Worm (Caenorhabditis elegans) whole organism, young adult: ENCODE results near the gene T28H10.1.
A peak's percentile ranks its signal among the peaks of the same experiment; 100 is the strongest.

Source experiments
- B0019.2 ChIP-seq: fragments of 200-800 bp; sonication (Bioruptor generic); conservative IDR thresholded peaks from 2 replicates; pipeline ENCODE4 v1.3.6; 2022; ENCODE audit warnings: missing genetic modification reagents, missing genetic modification characterization, missing compliant biosample characterization
- B0261.1 ChIP-seq: sonication (generic microtip); optimal IDR thresholded peaks from 2 replicates; lab custom pipeline; 2016; ENCODE audit warnings: mild to moderate bottlenecking, missing genetic modification characterization, moderate library complexity, missing compliant biosample characterization
- F39B2.1 ChIP-seq: fragments of 200-800 bp; sonication (Bioruptor generic); IDR thresholded peaks from 2 replicates; pipeline ENCODE4 v1.3.6; 2022; ENCODE audit warnings: missing genetic modification reagents, missing genetic modification characterization, missing compliant biosample characterization
- K11D2.4 ChIP-seq: fragments of 200-800 bp; sonication (Bioruptor generic); IDR thresholded peaks from 2 replicates; pipeline ENCODE4 v1.3.6; 2022; ENCODE audit warnings: missing genetic modification reagents, missing genetic modification characterization, missing compliant biosample characterization
- Y79H2A.3 ChIP-seq: fragments of 200-800 bp; sonication (Bioruptor generic); conservative IDR thresholded peaks from 2 replicates; pipeline ENCODE4 v1.3.6; 2022; ENCODE audit warnings: missing genetic modification reagents, missing genetic modification characterization, missing compliant biosample characterization
- ZK185.1 ChIP-seq: sonication (generic microtip); optimal IDR thresholded peaks from 2 replicates; lab custom pipeline; 2016; ENCODE audit warnings: mild to moderate bottlenecking, missing genetic modification characterization, missing compliant biosample characterization; ENCODE audit not compliant: poor library complexity, severe bottlenecking
- ama-1 ChIP-seq, 3 experiments: fragments of 150-350 bp in 1 of 3; sonication (generic microtip) in 2 of 3; optimal IDR thresholded peaks; 2 replicates each; lab custom pipeline; 2014 to 2018; ENCODE audit warnings: missing biosample characterization in 2 of 3, missing genetic modification characterization in 2 of 3, missing genetic modification reagents in 2 of 3
- aptf-2 ChIP-seq: fragments of 200-800 bp; sonication (Bioruptor generic); conservative IDR thresholded peaks from 2 replicates; pipeline ENCODE4 v1.3.6; 2022; ENCODE audit warnings: missing genetic modification reagents, missing genetic modification characterization, missing compliant biosample characterization
- athp-1 ChIP-seq: sonication (generic microtip); optimal IDR thresholded peaks from 2 replicates; lab custom pipeline; 2017; ENCODE audit warnings: mild to moderate bottlenecking, missing genetic modification characterization, missing compliant biosample characterization
- attf-5 ChIP-seq: fragments of 200-800 bp; sonication (Bioruptor generic); optimal IDR thresholded peaks from 2 replicates; lab custom pipeline; 2018; ENCODE audit warnings: mild to moderate bottlenecking, missing genetic modification characterization, missing compliant biosample characterization
- ccch-3 ChIP-seq: fragments of 200-800 bp; sonication (Bioruptor generic); optimal IDR thresholded peaks from 2 replicates; lab custom pipeline; 2018; ENCODE audit warnings: mild to moderate bottlenecking, missing genetic modification characterization, missing compliant biosample characterization
- ceh-91 ChIP-seq: fragments of 200-800 bp; sonication (Bioruptor generic); IDR thresholded peaks from 2 replicates; pipeline ENCODE4 v1.3.6; 2022; ENCODE audit warnings: missing genetic modification reagents, missing genetic modification characterization, missing compliant biosample characterization
- chd-7 ChIP-seq: sonication (generic microtip); optimal IDR thresholded peaks from 2 replicates; lab custom pipeline; 2016; ENCODE audit warnings: mild to moderate bottlenecking, missing genetic modification characterization, moderate library complexity, missing compliant biosample characterization
- egrh-3 ChIP-seq: fragments of 200-800 bp; sonication (Bioruptor generic); IDR thresholded peaks from 2 replicates; pipeline ENCODE4 v1.3.6; 2022; ENCODE audit warnings: missing genetic modification reagents, missing genetic modification characterization, missing compliant biosample characterization
- ekl-4 ChIP-seq: fragments of 200-800 bp; sonication (Bioruptor generic); IDR thresholded peaks from 2 replicates; pipeline ENCODE4 v1.3.6; 2022; ENCODE audit warnings: missing genetic modification reagents, missing genetic modification characterization, missing compliant biosample characterization
- hlh-26 ChIP-seq: fragments of 200-800 bp; sonication (Bioruptor generic); conservative IDR thresholded peaks from 2 replicates; pipeline ENCODE4 v1.3.6; 2022; ENCODE audit warnings: missing genetic modification reagents, missing genetic modification characterization, missing compliant biosample characterization
- let-526 ChIP-seq: fragments of 200-800 bp; sonication (Bioruptor generic); IDR thresholded peaks from 2 replicates; pipeline ENCODE4 v1.3.6; 2022; ENCODE audit warnings: missing genetic modification reagents, missing genetic modification characterization, missing compliant biosample characterization
- mcd-1 ChIP-seq: fragments of 200-800 bp; sonication (Bioruptor generic); IDR thresholded peaks from 2 replicates; pipeline ENCODE4 v1.3.6; 2022; ENCODE audit warnings: missing genetic modification reagents, missing genetic modification characterization, missing compliant biosample characterization
- mel-28 ChIP-seq: sonication (generic microtip); optimal IDR thresholded peaks from 2 replicates; lab custom pipeline; 2016; ENCODE audit warnings: borderline replicate concordance, mild to moderate bottlenecking, missing genetic modification characterization, missing compliant biosample characterization
- mes-4 ChIP-seq: sonication (generic microtip); optimal IDR thresholded peaks from 2 replicates; lab custom pipeline; 2016; ENCODE audit warnings: missing genotype, missing genetic modification characterization, missing compliant biosample characterization
- nfyb-1 ChIP-seq: fragments of 200-800 bp; sonication (Bioruptor generic); IDR thresholded peaks from 2 replicates; pipeline ENCODE4 v1.3.6; 2022; ENCODE audit warnings: missing genetic modification reagents, missing genetic modification characterization, missing compliant biosample characterization
- nhr-80 ChIP-seq: sonication (generic microtip); optimal IDR thresholded peaks from 2 replicates; lab custom pipeline; 2016; ENCODE audit warnings: missing genetic modification characterization, missing compliant biosample characterization
- rcor-1 ChIP-seq: fragments of 200-800 bp; sonication (Bioruptor generic); IDR thresholded peaks from 2 replicates; pipeline ENCODE4 v1.3.6; 2022; ENCODE audit warnings: missing genetic modification reagents, missing genetic modification characterization, missing compliant biosample characterization
- tbx-9 ChIP-seq: sonication (generic microtip); optimal IDR thresholded peaks from 2 replicates; lab custom pipeline; 2016; ENCODE audit warnings: borderline replicate concordance, missing genetic modification characterization, inconsistent platforms, missing compliant biosample characterization
- unc-62 ChIP-seq: fragments of 150-350 bp; optimal IDR thresholded peaks from 2 replicates; lab custom pipeline; 2014; ENCODE audit warnings: missing biosample characterization, missing genetic modification reagents, missing genetic modification characterization
- ztf-18 ChIP-seq: sonication (generic microtip); optimal IDR thresholded peaks from 2 replicates; lab custom pipeline; 2016; ENCODE audit warnings: missing genotype, mild to moderate bottlenecking, missing genetic modification characterization, missing compliant biosample characterization
- ztf-26 ChIP-seq: sonication (generic microtip); optimal IDR thresholded peaks from 2 replicates; lab custom pipeline; 2017; ENCODE audit warnings: missing genetic modification characterization, missing compliant biosample characterization

The T28H10.1 gene

DNA sequence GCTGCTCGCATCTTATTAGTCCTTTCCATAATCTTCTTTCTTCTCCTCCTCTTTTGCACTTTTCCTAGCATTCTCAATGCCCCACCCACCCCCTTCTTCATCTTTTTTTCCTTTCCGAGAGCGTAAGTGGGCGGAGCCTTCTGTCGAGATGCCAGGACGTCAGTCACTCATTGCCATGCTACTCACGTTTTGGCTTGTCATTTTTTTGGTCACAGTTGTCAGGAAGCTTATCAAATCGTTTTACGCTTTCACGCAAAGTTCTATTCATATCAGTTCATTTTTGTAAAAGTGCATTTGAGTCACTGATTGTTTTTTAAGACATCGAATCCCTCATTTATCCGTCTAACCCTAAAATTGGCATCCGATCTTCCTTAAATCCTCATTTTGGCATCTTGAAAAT is 36.4 kb downstream of the T28H10.1 start:
- TF ChIP-seq mes-4 (tag; lab: Kevin White, UChicago) (no peak), nhr-80 (tag; lab: Kevin White, UChicago) (peak; percentile 23), ZK185.1 (peak; percentile 13)

DNA sequence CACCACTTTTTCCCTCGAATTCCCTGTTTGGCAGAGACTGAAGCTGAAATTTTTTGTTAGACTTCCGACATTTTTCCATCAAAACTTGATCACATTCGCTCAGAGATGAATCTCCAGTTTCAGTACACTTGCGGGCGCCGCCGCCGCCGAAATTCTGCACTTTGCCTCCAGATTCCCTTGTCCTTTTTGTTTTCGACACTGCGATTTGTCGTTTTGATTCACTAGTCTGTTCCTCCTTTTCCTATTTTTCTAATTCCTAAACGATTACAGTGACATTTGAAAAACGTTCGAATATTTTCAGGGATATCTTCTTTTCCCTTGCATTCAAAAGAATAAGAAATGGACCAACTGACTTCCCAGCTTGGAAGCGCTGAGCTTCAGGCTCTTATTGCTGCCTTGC is 37.1 kb downstream of the T28H10.1 start, which contains the start of gene F45D3.2:
F45D3.2 (plus strand) TSS at position 301 of the 400 bp plus-strand sequence.
- TF ChIP-seq F39B2.1 (GFP tag; lab: Robert Waterston, UW) (no peak), unc-62 (GFP tag; lab: Kevin White, UChicago) (no peak), ekl-4 (GFP tag; lab: Robert Waterston, UW) (no peak), attf-5 (GFP tag; lab: Kevin White, UChicago) (no peak), ceh-91 (GFP tag; lab: Robert Waterston, UW) (no peak), athp-1 (tag; lab: Kevin White, UChicago) (no peak)

DNA sequence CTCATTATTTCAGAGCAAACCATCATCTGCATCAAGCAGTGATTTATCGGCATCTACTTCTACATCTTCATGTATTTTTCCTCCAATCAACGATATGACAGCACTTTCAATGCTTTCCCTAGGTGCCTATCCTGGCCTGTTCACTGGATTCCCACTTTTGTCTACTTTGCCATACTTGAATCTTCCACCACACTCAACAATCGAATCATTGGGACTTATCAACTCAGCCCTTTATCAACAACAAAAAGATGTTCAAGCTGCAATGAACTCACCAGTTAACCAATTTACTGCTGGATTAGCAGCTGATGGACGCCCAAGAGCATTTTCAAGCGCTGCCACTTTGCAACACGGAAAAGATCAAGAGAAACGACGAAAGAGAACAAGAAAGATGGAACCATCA is 37.6 kb downstream of the T28H10.1 start:
- TF ChIP-seq let-526 (no peak), tbx-9 (tag; lab: Kevin White, UChicago) (no peak), egrh-3 (GFP tag; lab: Robert Waterston, UW) (no peak), B0019.2 (GFP tag; lab: Robert Waterston, UW) (no peak), aptf-2 (GFP tag; lab: Robert Waterston, UW) (no peak), hlh-26 (GFP tag; lab: Robert Waterston, UW) (no peak), mel-28 (no peak)
- TF ChIP-seq, all 124 proteins: peak for 0

DNA sequence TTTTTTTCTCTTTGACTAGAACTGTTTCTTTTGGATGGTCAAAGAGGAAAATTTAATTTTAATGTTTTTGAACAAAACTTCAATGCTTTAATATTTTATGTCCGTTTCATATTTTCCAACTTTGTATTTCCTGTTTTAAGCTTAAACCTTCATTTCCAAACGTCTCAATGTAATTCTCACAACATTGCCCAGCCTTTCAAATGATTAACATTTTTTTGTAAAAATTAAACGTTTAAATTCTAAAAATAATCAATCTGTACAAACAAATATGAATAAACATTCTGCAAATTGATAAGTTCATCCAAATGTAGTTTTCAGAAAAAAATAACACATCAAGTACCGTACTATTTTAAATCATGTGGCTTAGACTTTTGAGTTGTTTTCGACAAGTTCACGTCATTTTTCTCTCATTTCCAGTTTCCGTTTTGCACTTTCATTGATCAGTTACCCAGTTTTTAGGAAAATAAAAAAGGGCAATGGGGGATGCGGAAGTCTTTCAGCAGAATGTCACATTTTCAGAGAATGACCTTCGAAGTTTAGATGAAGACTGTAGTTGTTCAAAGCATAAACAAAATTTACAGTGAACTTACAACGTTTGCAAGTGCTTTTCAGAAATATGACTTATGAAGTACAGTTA is 39.2 kb downstream of the T28H10.1 start:
- TF ChIP-seq K11D2.4 (GFP tag; lab: Robert Waterston, UW), result no peak
- TF ChIP-seq, all 124 proteins: peak for 0

DNA sequence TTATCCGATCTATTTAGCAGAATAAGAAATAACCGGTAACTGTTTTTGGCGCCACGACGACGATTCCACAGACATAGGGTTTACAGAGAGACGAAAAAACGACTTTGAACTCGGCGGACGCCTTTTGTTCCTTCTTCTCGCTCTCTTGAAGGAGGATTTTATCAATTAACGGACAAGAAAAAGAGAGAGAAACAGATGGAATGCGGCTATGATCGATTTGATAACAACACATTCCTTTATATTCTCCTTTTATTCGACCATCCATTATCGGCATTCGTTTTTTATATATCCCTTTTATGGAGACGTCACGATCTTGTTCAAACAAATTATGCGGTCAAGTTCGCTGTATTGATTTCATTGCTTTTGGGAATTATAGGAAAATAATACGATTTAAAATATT is 45.2 kb downstream of the T28H10.1 start:
- TF ChIP-seq B0261.1 (no peak), ccch-3 (GFP tag; lab: Kevin White, UChicago) (no peak), rcor-1 (GFP tag; lab: Robert Waterston, UW) (peak; percentile 10; the same call in 1 of the 2 replicates), ztf-26 (tag; lab: Kevin White, UChicago) (peak; percentile 18), ztf-18 (tag; lab: Kevin White, UChicago) (no peak), ama-1 (optimal IDR thresholded peaks at IDR 0.05; lab: Kevin White, UChicago) (peak; percentile 73), ama-1 (GFP tag; optimal IDR thresholded peaks at IDR 0.05; lab: Kevin White, UChicago) (no peak), nfyb-1 (GFP tag; lab: Robert Waterston, UW) (peak; percentile 59; the same call in 1 of the 2 replicates)

DNA sequence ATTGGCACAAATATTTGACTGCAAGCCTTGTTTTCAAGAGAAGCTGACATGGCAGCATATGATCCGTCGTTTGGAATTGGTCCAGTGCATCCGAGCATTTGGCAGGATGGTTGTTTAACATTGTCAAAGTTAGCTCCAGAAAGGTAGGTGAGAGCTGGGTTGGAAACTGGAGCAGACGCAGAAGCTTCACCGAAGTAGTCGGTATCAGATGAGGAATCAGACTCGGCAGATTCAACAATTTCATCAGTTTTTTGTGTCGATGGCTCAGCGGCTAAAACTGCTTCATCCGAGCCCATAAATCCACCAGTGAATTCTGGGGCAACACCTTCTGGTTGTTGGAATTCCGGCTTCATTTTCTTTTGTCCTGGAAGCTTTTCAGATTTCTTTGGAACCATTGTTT is 46.0 kb downstream of the T28H10.1 start:
- TF ChIP-seq chd-7 (tag; lab: Kevin White, UChicago) (peak; percentile 5), ama-1 (optimal IDR thresholded peaks at IDR 0.05; lab: Kevin White, UChicago) (peak; percentile 81), ama-1 (GFP tag; optimal IDR thresholded peaks at IDR 0.05; lab: Kevin White, UChicago) (no peak), mcd-1 (GFP tag; lab: Robert Waterston, UW) (0 out of 2 replicates have a peak, but pooled peaks have one; percentile 15), Y79H2A.3 (GFP tag; lab: Robert Waterston, UW) (no peak), athp-1 (tag; lab: Kevin White, UChicago) (no peak)
